Fruit fly (Drosophila melanogaster) whole organism, embryonic: Measurements from ENCODE around the gene CG17839.
A peak's percentile ranks its signal among the peaks of the same experiment; 100 is the strongest.

Source experiments
- Abd-B ChIP-seq: fragments of 200-800 bp; sonication (Bioruptor generic); optimal IDR thresholded peaks from 2 replicates; lab custom pipeline; 2018; ENCODE audit warnings: missing biosample characterization, mild to moderate bottlenecking, missing genetic modification characterization, moderate library complexity
- BEAF-32 ChIP-seq: fragments of 200-800 bp; sonication (Bioruptor generic); optimal IDR thresholded peaks from 3 replicates; lab custom pipeline; 2017; ENCODE audit warnings: missing biosample characterization, missing genetic modification characterization, mild to moderate bottlenecking, moderate library complexity, missing genetic modification reagents
- Bdp1 ChIP-seq: fragments of 200-800 bp; sonication (Bioruptor generic); optimal IDR thresholded peaks from 3 replicates; lab custom pipeline; 2016; ENCODE audit warnings: missing biosample characterization, missing genetic modification characterization
- CG1024 ChIP-seq: fragments of 200-800 bp; sonication (Bioruptor generic); IDR thresholded peaks from 2 replicates; pipeline ENCODE4 v1.3.6; 2022; ENCODE audit warnings: missing biosample characterization, missing genetic modification characterization
- CG11085 ChIP-seq: fragments of 200-800 bp; sonication (Bioruptor generic); IDR thresholded peaks from 2 replicates; pipeline ENCODE4 v1.3.6; 2022; ENCODE audit warnings: missing biosample characterization, missing genetic modification characterization
- CG11504 ChIP-seq: fragments of 200-800 bp; sonication (Bioruptor generic); optimal IDR thresholded peaks from 3 replicates; lab custom pipeline; 2019; ENCODE audit warnings: missing biosample characterization, mild to moderate bottlenecking, missing genetic modification characterization, moderate library complexity
- CG13894 ChIP-seq: fragments of 200-800 bp; sonication (Bioruptor generic); optimal IDR thresholded peaks from 3 replicates; lab custom pipeline; 2018; ENCODE audit warnings: missing biosample characterization, mild to moderate bottlenecking, missing genetic modification characterization, moderate library complexity
- CG14965 ChIP-seq: fragments of 200-800 bp; sonication (Bioruptor generic); optimal IDR thresholded peaks from 2 replicates; lab custom pipeline; 2016; ENCODE audit warnings: missing biosample characterization, missing genetic modification characterization, borderline replicate concordance
- CG1529 ChIP-seq: fragments of 200-800 bp; sonication (Bioruptor generic); optimal IDR thresholded peaks from 3 replicates; lab custom pipeline; 2018; ENCODE audit warnings: missing biosample characterization, missing genetic modification characterization
- CG17829 ChIP-seq: fragments of 200-800 bp; optimal IDR thresholded peaks from 2 replicates; lab custom pipeline; 2019; ENCODE audit warnings: missing biosample characterization, mild to moderate bottlenecking, missing genetic modification characterization, moderate library complexity
- CG1792 ChIP-seq: fragments of 200-800 bp; sonication (Bioruptor generic); optimal IDR thresholded peaks from 2 replicates; lab custom pipeline; 2016; ENCODE audit warnings: missing biosample characterization, missing genetic modification characterization
- CG18011 ChIP-seq: fragments of 200-800 bp; sonication (Bioruptor generic); optimal IDR thresholded peaks from 2 replicates; lab custom pipeline; 2017; ENCODE audit warnings: missing biosample characterization, missing genetic modification characterization, mild to moderate bottlenecking, moderate library complexity, missing genotype
- CG2199 ChIP-seq: fragments of 200-800 bp; sonication (Bioruptor generic); IDR thresholded peaks from 3 replicates; pipeline ENCODE4 v1.3.6; 2022; ENCODE audit warnings: missing biosample characterization, missing genetic modification characterization
- CG34224 ChIP-seq: fragments of 200-800 bp; sonication (Bioruptor generic); IDR thresholded peaks from 3 replicates; pipeline ENCODE4 v1.3.6; 2022; ENCODE audit warnings: missing biosample characterization, missing genetic modification characterization; ENCODE audit not compliant: partially characterized antibody
- CG34376 ChIP-seq: fragments of 200-800 bp; sonication (Bioruptor generic); optimal IDR thresholded peaks from 2 replicates; lab custom pipeline; 2018; ENCODE audit warnings: missing biosample characterization, mild to moderate bottlenecking, missing genetic modification characterization
- CG4617 ChIP-seq: fragments of 200-800 bp; sonication (Bioruptor generic); optimal IDR thresholded peaks from 3 replicates; lab custom pipeline; 2016; ENCODE audit warnings: missing biosample characterization, missing genetic modification characterization, borderline replicate concordance
- CG4820 ChIP-seq: fragments of 200-800 bp; sonication (Bioruptor generic); optimal IDR thresholded peaks from 3 replicates; lab custom pipeline; 2016; ENCODE audit warnings: missing biosample characterization, missing genetic modification characterization
- CG5245 ChIP-seq: fragments of 200-800 bp; sonication (Bioruptor generic); optimal IDR thresholded peaks from 3 replicates; lab custom pipeline; 2016; ENCODE audit warnings: missing biosample characterization, missing genetic modification characterization
- CG7556 ChIP-seq: fragments of 200-800 bp; sonication (Bioruptor generic); optimal IDR thresholded peaks from 2 replicates; lab custom pipeline; 2017; ENCODE audit warnings: missing biosample characterization, mild to moderate bottlenecking, missing genetic modification characterization
- CG7786 ChIP-seq: fragments of 200-800 bp; sonication (Bioruptor generic); optimal IDR thresholded peaks from 2 replicates; lab custom pipeline; 2016; ENCODE audit warnings: missing biosample characterization, missing genetic modification characterization
- CG7963 ChIP-seq: fragments of 200-800 bp; sonication (Bioruptor generic); IDR thresholded peaks from 3 replicates; pipeline ENCODE4 v1.3.6; 2022; ENCODE audit warnings: missing biosample characterization, missing genetic modification characterization; ENCODE audit not compliant: partially characterized antibody
- CTCF ChIP-seq: fragments of 200-800 bp; sonication (Bioruptor generic); optimal IDR thresholded peaks from 2 replicates; lab custom pipeline; 2017; ENCODE audit warnings: missing biosample characterization, mild to moderate bottlenecking, missing genetic modification characterization, moderate library complexity
- Dad ChIP-seq: fragments of 200-800 bp; sonication (Bioruptor generic); optimal IDR thresholded peaks from 3 replicates; lab custom pipeline; 2016; ENCODE audit warnings: missing biosample characterization, missing genetic modification characterization
- Dip3 ChIP-seq: fragments of 200-800 bp; sonication (Bioruptor generic); optimal IDR thresholded peaks from 3 replicates; lab custom pipeline; 2016; ENCODE audit warnings: missing biosample characterization, missing genetic modification characterization
- Dll ChIP-seq: fragments of 200-800 bp; sonication (Bioruptor generic); IDR thresholded peaks from 4 replicates; pipeline ENCODE4 v1.3.6; 2022; ENCODE audit warnings: missing biosample characterization, missing genetic modification characterization; ENCODE audit not compliant: partially characterized antibody
- Doc2 ChIP-seq: fragments of 200-800 bp; sonication (Bioruptor generic); IDR thresholded peaks from 2 replicates; pipeline ENCODE4 v1.3.6; 2022; ENCODE audit warnings: missing biosample characterization, missing genetic modification characterization
- Dp ChIP-seq: fragments of 200-800 bp; sonication (Bioruptor generic); optimal IDR thresholded peaks from 2 replicates; lab custom pipeline; 2018; ENCODE audit warnings: missing biosample characterization, mild to moderate bottlenecking, missing genetic modification characterization, moderate library complexity
- Dref ChIP-seq: fragments of 200-800 bp; sonication (Bioruptor generic); IDR thresholded peaks from 2 replicates; pipeline ENCODE4 v1.3.6; 2022; ENCODE audit warnings: missing biosample characterization, missing genetic modification characterization
- Ets65A ChIP-seq: fragments of 200-800 bp; sonication (Bioruptor generic); peaks from one replicate; lab custom pipeline; 2016; ENCODE audit warnings: missing biosample characterization, missing genetic modification characterization
- H15 ChIP-seq: fragments of 200-800 bp; sonication (Bioruptor generic); IDR thresholded peaks from 3 replicates; pipeline ENCODE4 v1.3.6; 2022; ENCODE audit warnings: missing biosample characterization, missing genetic modification characterization
- Hmx ChIP-seq: fragments of 200-800 bp; sonication (Bioruptor generic); optimal IDR thresholded peaks from 2 replicates; lab custom pipeline; 2016; ENCODE audit warnings: missing biosample characterization, missing genetic modification characterization
- Lhr ChIP-seq: fragments of 200-800 bp; sonication (Bioruptor generic); optimal IDR thresholded peaks from 3 replicates; lab custom pipeline; 2017; ENCODE audit warnings: mild to moderate bottlenecking, missing biosample characterization, missing genetic modification reagents, missing genetic modification characterization
- Lpt ChIP-seq: fragments of >200 bp; optimal IDR thresholded peaks from 2 replicates; lab custom pipeline; 2018; ENCODE audit warnings: missing biosample characterization, missing genetic modification characterization
- NK7.1 ChIP-seq: fragments of 200-800 bp; sonication (Bioruptor generic); optimal IDR thresholded peaks from 3 replicates; lab custom pipeline; 2016; ENCODE audit warnings: missing biosample characterization, missing genetic modification characterization
- Trl ChIP-seq, 3 experiments: fragments of >200 bp in 2 of 3; fragments of 200-800 bp in 1 of 3; sonication (Bioruptor generic) in 1 of 3; optimal IDR thresholded peaks; 2 replicates in 1 of 3; 3 replicates in 2 of 3; lab custom pipeline; 2016 to 2017; ENCODE audit warnings: missing biosample characterization in 1 of 3, missing genetic modification characterization in 1 of 3
- az2 ChIP-seq: fragments of 200-800 bp; sonication (Bioruptor generic); optimal IDR thresholded peaks from 3 replicates; lab custom pipeline; 2016; ENCODE audit warnings: missing biosample characterization, missing genetic modification characterization
- cas ChIP-seq: fragments of 200-800 bp; sonication (Bioruptor generic); IDR thresholded peaks from 2 replicates; pipeline ENCODE4 v1.3.6; 2022; ENCODE audit warnings: missing biosample characterization, missing genetic modification characterization
- cg ChIP-seq: fragments of 200-800 bp; sonication (Bioruptor generic); optimal IDR thresholded peaks from 3 replicates; lab custom pipeline; 2019; ENCODE audit warnings: missing biosample characterization, mild to moderate bottlenecking, missing genetic modification characterization, moderate library complexity
- chn ChIP-seq: fragments of 200-800 bp; sonication (Bioruptor generic); optimal IDR thresholded peaks from 2 replicates; lab custom pipeline; 2016; ENCODE audit warnings: missing biosample characterization, missing genetic modification characterization
- dm ChIP-seq: fragments of 200-800 bp; sonication (Bioruptor generic); optimal IDR thresholded peaks from 3 replicates; lab custom pipeline; 2016; ENCODE audit warnings: missing biosample characterization, missing genetic modification characterization
- dysf ChIP-seq: fragments of 200-800 bp; sonication (Bioruptor generic); IDR thresholded peaks from 3 replicates; pipeline ENCODE4 v1.3.6; 2022; ENCODE audit warnings: missing biosample characterization, missing genetic modification characterization
- en ChIP-seq: fragments of 200-800 bp; sonication (Bioruptor generic); optimal IDR thresholded peaks from 2 replicates; lab custom pipeline; 2016; ENCODE audit warnings: missing biosample characterization, missing genetic modification characterization
- jing ChIP-seq: fragments of 200-800 bp; sonication (Bioruptor generic); optimal IDR thresholded peaks from 2 replicates; lab custom pipeline; 2018; ENCODE audit warnings: missing biosample characterization, mild to moderate bottlenecking, missing genetic modification characterization
- mld ChIP-seq: fragments of 200-800 bp; sonication (Bioruptor generic); IDR thresholded peaks from 3 replicates; pipeline ENCODE4 v1.3.6; 2022; ENCODE audit warnings: missing biosample characterization, missing genetic modification characterization; ENCODE audit not compliant: partially characterized antibody
- pho ChIP-seq: fragments of 200-800 bp; sonication (Bioruptor generic); optimal IDR thresholded peaks from 2 replicates; lab custom pipeline; 2016; ENCODE audit warnings: missing biosample characterization, missing genetic modification characterization
- row ChIP-seq: fragments of 200-800 bp; sonication (Bioruptor generic); IDR thresholded peaks from 3 replicates; pipeline ENCODE4 v1.3.6; 2022; ENCODE audit warnings: missing biosample characterization, missing genetic modification characterization
- sens ChIP-seq: fragments of 200-800 bp; sonication (Bioruptor generic); peaks from one replicate; lab custom pipeline; 2016; ENCODE audit warnings: missing biosample characterization, missing genetic modification characterization
- so ChIP-seq: fragments of 200-800 bp; sonication (Bioruptor generic); IDR thresholded peaks from 3 replicates; pipeline ENCODE4 v1.3.6; 2022; ENCODE audit warnings: missing biosample characterization, missing genetic modification characterization
- sr ChIP-seq: fragments of 200-800 bp; sonication (Bioruptor generic); IDR thresholded peaks from 3 replicates; pipeline ENCODE4 v1.3.6; 2022; ENCODE audit warnings: missing biosample characterization, missing genetic modification characterization
- tup ChIP-seq: fragments of 200-800 bp; sonication (Bioruptor generic); optimal IDR thresholded peaks from 2 replicates; lab custom pipeline; 2016; ENCODE audit warnings: missing biosample characterization, mild to moderate bottlenecking, missing genetic modification characterization, moderate library complexity

Gene CG17839

DNA sequence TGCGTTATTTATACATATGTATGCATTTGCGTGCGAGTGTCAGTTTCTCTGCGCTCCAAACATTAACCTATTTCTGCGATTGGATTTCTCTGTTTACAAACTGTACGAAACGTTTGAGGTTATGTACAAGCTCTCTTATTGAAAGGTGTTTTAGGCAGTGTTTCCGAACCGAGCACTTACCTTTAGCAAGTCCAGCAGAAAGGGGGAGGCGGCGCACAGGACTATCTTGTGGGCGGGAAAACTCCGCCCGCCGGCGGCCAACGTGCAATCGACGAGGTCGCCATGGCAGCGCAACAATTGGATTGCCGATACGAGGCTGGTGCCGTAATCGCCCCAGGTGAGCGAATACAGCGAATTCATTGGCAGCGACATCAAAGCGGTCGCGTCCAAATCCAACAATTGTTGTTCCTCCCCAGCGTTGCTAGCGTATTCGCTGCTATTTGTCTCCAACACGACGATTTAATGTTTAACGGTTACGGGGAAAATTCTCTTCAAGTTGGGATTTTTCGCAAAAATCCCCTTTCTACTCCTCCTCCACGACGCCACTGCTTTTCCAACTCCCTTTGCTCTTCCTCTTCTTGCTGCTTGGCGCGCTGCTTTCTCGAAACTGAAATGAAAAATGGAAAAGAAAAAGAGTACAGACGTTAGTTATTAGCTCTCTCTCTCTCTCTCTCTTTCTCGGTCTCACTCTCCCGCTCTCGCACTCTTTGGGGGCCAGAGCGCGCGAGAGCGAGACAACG, 48.0 kb upstream of the CG17839 start (continued):
- peak; percentile 74 for TF ChIP-seq CG18011 (GFP tag; lab: Kevin White, UChicago)
- TF ChIP-seq row (GFP tag; lab: Robert Waterston, UW), result peak; percentile 91
- peak; percentile 80 for TF ChIP-seq Bdp1
- TF ChIP-seq dm, result peak; percentile 76
- no peak for TF ChIP-seq Dref (GFP tag; lab: Robert Waterston, UW)
- TF ChIP-seq so (GFP tag; lab: Robert Waterston, UW), result peak; percentile 93
- peak; percentile 57 for TF ChIP-seq sr (GFP tag; lab: Robert Waterston, UW)
- peak; percentile 90 for TF ChIP-seq az2 (GFP tag; lab: Kevin White, UChicago)
- TF ChIP-seq Ets65A (GFP tag; lab: Kevin White, UChicago), result peak; percentile 98
- peak; percentile 84 for TF ChIP-seq NK7.1 (GFP tag; lab: Kevin White, UChicago)
- TF ChIP-seq CG1529 (GFP tag; lab: Kevin White, UChicago), result peak; percentile 82
- peak; percentile 95 for TF ChIP-seq CG7786
- 0 out of 4 replicates have a peak, but pooled peaks have one; percentile 29 for TF ChIP-seq Dll
- peak; percentile 95 for TF ChIP-seq pho (GFP tag; lab: Kevin White, UChicago)
- peak; percentile 85 for TF ChIP-seq CG11504 (tag; lab: Kevin White, UChicago)
- peak; percentile 64 for TF ChIP-seq CG17829 (tag; lab: Kevin White, UChicago)
- peak; percentile 74 for TF ChIP-seq CG14965 (GFP tag; lab: Kevin White, UChicago)
- no peak; the same call in none of the 2 replicates for TF ChIP-seq Doc2 (GFP tag; lab: Robert Waterston, UW)
- peak; percentile 87 for TF ChIP-seq CG11085 (GFP tag; lab: Robert Waterston, UW)
- TF ChIP-seq CG4617 (GFP tag; lab: Kevin White, UChicago), result peak; percentile 53
- TF ChIP-seq Trl (optimal IDR thresholded peaks at IDR 0.05; lab: Kevin White, UChicago), result peak in 1 of 2 experiments; percentile 96
- TF ChIP-seq Trl (GFP tag; optimal IDR thresholded peaks at IDR 0.05; lab: Kevin White, UChicago), result peak; percentile 90
- peak; percentile 80 for TF ChIP-seq cas (GFP tag; lab: Robert Waterston, UW)
- TF ChIP-seq BEAF-32 (GFP tag; lab: Kevin White, UChicago), result peak; percentile 1
- TF ChIP-seq CG13894 (tag; lab: Kevin White, UChicago), result peak; percentile 66
- TF ChIP-seq Dip3, result peak; percentile 86
- peak; percentile 77 for TF ChIP-seq CG5245
- no peak for TF ChIP-seq mld (GFP tag; lab: Robert Waterston, UW)
- peak; percentile 44 for TF ChIP-seq Hmx (GFP tag; lab: Kevin White, UChicago)
- TF ChIP-seq Abd-B (GFP tag; lab: Kevin White, UChicago), result peak; percentile 67
- TF ChIP-seq CG7556 (GFP tag; lab: Kevin White, UChicago), result peak; percentile 87
- TF ChIP-seq chn (GFP tag; lab: Kevin White, UChicago), result peak; percentile 89
- TF ChIP-seq en (GFP tag; lab: Kevin White, UChicago), result peak; percentile 66
- no peak for TF ChIP-seq Lhr (GFP tag; lab: Kevin White, UChicago)
- peak; percentile 27 for TF ChIP-seq CTCF (GFP tag; lab: Kevin White, UChicago)
- peak; percentile 87 for TF ChIP-seq CG1792 (GFP tag; lab: Kevin White, UChicago)
- no peak for TF ChIP-seq CG7963 (GFP tag; lab: Robert Waterston, UW)
- no peak for TF ChIP-seq CG34376 (GFP tag; lab: Kevin White, UChicago)
- peak; percentile 11 for TF ChIP-seq Dp (GFP tag; lab: Kevin White, UChicago)
- peak; percentile 89 for TF ChIP-seq H15 (GFP tag; lab: Robert Waterston, UW)
- peak; percentile 85 for TF ChIP-seq tup
- TF ChIP-seq sens (GFP tag; lab: Kevin White, UChicago), result peak; percentile 98
- peak; percentile 79 for TF ChIP-seq CG1024 (GFP tag; lab: Robert Waterston, UW)
- TF ChIP-seq dysf (GFP tag; lab: Robert Waterston, UW), result peak; percentile 93
- TF ChIP-seq jing (GFP tag; lab: Kevin White, UChicago), result peak; percentile 63
- TF ChIP-seq CG4820 (GFP tag; lab: Kevin White, UChicago), result peak; percentile 84
- peak; percentile 38; the same call in 1 of the 3 replicates for TF ChIP-seq CG2199
- peak; percentile 84 for TF ChIP-seq Dad (GFP tag; lab: Kevin White, UChicago)
- peak; percentile 6 for TF ChIP-seq cg
- peak; percentile 36; the same call in 2 of the 3 replicates for TF ChIP-seq CG34224 (GFP tag; lab: Robert Waterston, UW)
- no peak for TF ChIP-seq Lpt (GFP tag; lab: Kevin White, UChicago)
